Fruit fly (Drosophila melanogaster) whole organism, wandering third instar larva: ENCODE results near the gene mio.

Source experiments
- Abd-B ChIP-seq: fragments of >200 bp; optimal IDR thresholded peaks from 2 replicates; lab custom pipeline; 2017; ENCODE audit warnings: missing biosample characterization, missing genetic modification characterization
- CG32264 ChIP-seq: fragments of 200-800 bp; sonication (Bioruptor generic); optimal IDR thresholded peaks from 2 replicates; lab custom pipeline; 2016; ENCODE audit warnings: missing biosample characterization, missing genetic modification characterization
- CG9705 ChIP-seq: fragments of 200-800 bp; sonication (Bioruptor generic); optimal IDR thresholded peaks from 2 replicates; lab custom pipeline; 2018; ENCODE audit warnings: missing biosample characterization, mild to moderate bottlenecking, missing genetic modification characterization
- CrebA ChIP-seq: fragments of 200-800 bp; sonication (Bioruptor generic); optimal IDR thresholded peaks from 2 replicates; lab custom pipeline; 2016; ENCODE audit warnings: missing biosample characterization, mild to moderate bottlenecking, missing genetic modification characterization, borderline replicate concordance
- Dfd ChIP-seq: fragments of >200 bp; optimal IDR thresholded peaks from 2 replicates; lab custom pipeline; 2017; ENCODE audit warnings: missing biosample characterization, missing genetic modification characterization
- Dif ChIP-seq: fragments of 200-275, 200-300 bp; sonication (Bioruptor generic); optimal IDR thresholded peaks from 2 replicates; lab custom pipeline; 2018; ENCODE audit warnings: missing biosample characterization, missing genetic modification characterization; ENCODE audit not compliant: partially characterized antibody
- GATAd ChIP-seq: sonication (Bioruptor generic); optimal IDR thresholded peaks from 2 replicates; lab custom pipeline; 2016; ENCODE audit warnings: missing biosample characterization, missing genetic modification characterization
- HLH106 ChIP-seq: fragments of 200-800 bp; optimal IDR thresholded peaks from 3 replicates; lab custom pipeline; 2019; ENCODE audit warnings: missing biosample characterization, mild to moderate bottlenecking, missing genetic modification characterization, moderate library complexity
- Hnf4 ChIP-seq: fragments of 200-800 bp; sonication (Bioruptor generic); optimal IDR thresholded peaks from 2 replicates; lab custom pipeline; 2016; ENCODE audit warnings: missing biosample characterization, mild to moderate bottlenecking, missing genetic modification characterization
- Hr78 ChIP-seq: fragments of >200 bp; optimal IDR thresholded peaks from 2 replicates; lab custom pipeline; 2017; ENCODE audit warnings: missing biosample characterization, missing genetic modification characterization
- Hr83 ChIP-seq: fragments of 200-300 bp; sonication (Bioruptor generic); optimal IDR thresholded peaks from 2 replicates; lab custom pipeline; 2016; ENCODE audit warnings: missing biosample characterization, mild to moderate bottlenecking, missing genetic modification characterization, moderate library complexity; ENCODE audit not compliant: poor library complexity, severe bottlenecking
- Jra ChIP-seq: sonication (Bioruptor generic); optimal IDR thresholded peaks from 2 replicates; lab custom pipeline; 2016; ENCODE audit warnings: missing biosample characterization, missing genetic modification characterization
- Mio ChIP-seq: sonication (Bioruptor generic); optimal IDR thresholded peaks from 2 replicates; lab custom pipeline; 2016; ENCODE audit warnings: missing biosample characterization, missing genetic modification characterization
- Myc ChIP-seq: fragments of >200 bp; optimal IDR thresholded peaks from 2 replicates; lab custom pipeline; 2017
- N ChIP-seq: fragments of >200 bp; optimal IDR thresholded peaks from 2 replicates; lab custom pipeline; 2018; ENCODE audit warnings: missing biosample characterization, missing external identifiers, missing genetic modification characterization
- OdsH ChIP-seq: fragments of 200-800 bp; sonication (Bioruptor generic); optimal IDR thresholded peaks from 2 replicates; lab custom pipeline; 2016; ENCODE audit warnings: missing biosample characterization, mild to moderate bottlenecking, missing genetic modification characterization
- Rel ChIP-seq, 2 experiments: fragments of 200-800 bp; sonication (Bioruptor generic) in 1 of 2; optimal IDR thresholded peaks; 2 replicates in 1 of 2; 3 replicates in 1 of 2; lab custom pipeline; 2016 to 2019; ENCODE audit warnings: mild to moderate bottlenecking in 2 of 2, missing biosample characterization in 2 of 2, missing genetic modification characterization in 2 of 2, moderate library complexity in 1 of 2
- Sp1 ChIP-seq: fragments of 200-800 bp; sonication (Bioruptor generic); optimal IDR thresholded peaks from 3 replicates; lab custom pipeline; 2019; ENCODE audit warnings: missing biosample characterization, mild to moderate bottlenecking, missing genetic modification characterization, moderate library complexity
- brk ChIP-seq: fragments of 200-800 bp; sonication (Bioruptor generic); optimal IDR thresholded peaks from 2 replicates; lab custom pipeline; 2016; ENCODE audit warnings: missing biosample characterization, mild to moderate bottlenecking, missing genetic modification characterization
- dl ChIP-seq, 2 experiments: fragments of 175-275, 200-275 bp in 1 of 2; fragments of 200-275 bp in 1 of 2; sonication (Bioruptor generic); optimal IDR thresholded peaks; lab custom pipeline; 2018; ENCODE audit warnings: mild to moderate bottlenecking in 2 of 2, missing biosample characterization in 2 of 2, missing genetic modification characterization in 2 of 2, moderate library complexity in 2 of 2; ENCODE audit not compliant: partially characterized antibody in 2 of 2, insufficient read depth in 1 of 2
- dmrt93B ChIP-seq: fragments of 200-800 bp; sonication (Bioruptor generic); optimal IDR thresholded peaks from 2 replicates; lab custom pipeline; 2018; ENCODE audit warnings: missing biosample characterization, mild to moderate bottlenecking, missing genetic modification characterization
- dsf ChIP-seq: sonication (Bioruptor generic); optimal IDR thresholded peaks from 2 replicates; lab custom pipeline; 2016; ENCODE audit warnings: missing biosample characterization, missing genetic modification characterization, borderline replicate concordance
- foxo ChIP-seq, 2 experiments: fragments of 200-800 bp; sonication (Bioruptor generic); optimal IDR thresholded peaks; 2 replicates in 1 of 2; 3 replicates in 1 of 2; lab custom pipeline; 2016 to 2017; ENCODE audit warnings: missing biosample characterization in 2 of 2, missing genetic modification characterization in 2 of 2
- fru ChIP-seq: fragments of 200-800 bp; sonication (Bioruptor generic); optimal IDR thresholded peaks from 3 replicates; lab custom pipeline; 2016; ENCODE audit warnings: missing biosample characterization, mild to moderate bottlenecking, missing genetic modification characterization
- h ChIP-seq: fragments of 200-800 bp; sonication (Bioruptor generic); optimal IDR thresholded peaks from 3 replicates; lab custom pipeline; 2016; ENCODE audit warnings: missing biosample characterization, mild to moderate bottlenecking, missing genetic modification characterization
- jim ChIP-seq: fragments of 175-275, 200-325 bp; sonication (Bioruptor generic); optimal IDR thresholded peaks from 2 replicates; lab custom pipeline; 2016; ENCODE audit warnings: missing biosample characterization, mild to moderate bottlenecking, missing genetic modification characterization
- lola ChIP-seq: fragments of >200 bp; optimal IDR thresholded peaks from 2 replicates; lab custom pipeline; 2017; ENCODE audit warnings: missing biosample characterization, missing genetic modification characterization
- pan ChIP-seq: fragments of >200 bp; optimal IDR thresholded peaks from 2 replicates; lab custom pipeline; 2017
- psq ChIP-seq: fragments of 200-800 bp; sonication (Bioruptor generic); optimal IDR thresholded peaks from 3 replicates; lab custom pipeline; 2017; ENCODE audit warnings: missing biosample characterization, mild to moderate bottlenecking, missing genetic modification characterization, moderate library complexity
- rgr ChIP-seq: fragments of 200-800 bp; sonication (Bioruptor generic); optimal IDR thresholded peaks from 3 replicates; lab custom pipeline; 2016; ENCODE audit warnings: missing biosample characterization, mild to moderate bottlenecking, missing genetic modification characterization
- sage ChIP-seq: fragments of 200-800 bp; sonication (Bioruptor generic); optimal IDR thresholded peaks from 2 replicates; lab custom pipeline; 2016; ENCODE audit warnings: missing biosample characterization, mild to moderate bottlenecking, missing genetic modification characterization
- sv ChIP-seq: fragments of 200-800 bp; sonication (Bioruptor generic); optimal IDR thresholded peaks from 3 replicates; lab custom pipeline; 2016; ENCODE audit warnings: missing biosample characterization, missing genetic modification characterization
- tai ChIP-seq: sonication (Bioruptor generic); optimal IDR thresholded peaks from 2 replicates; lab custom pipeline; 2016; ENCODE audit warnings: missing biosample characterization, missing genetic modification characterization
- usp ChIP-seq: fragments of >200 bp; optimal IDR thresholded peaks from 2 replicates; lab custom pipeline; 2017; ENCODE audit warnings: missing biosample characterization, missing genetic modification characterization
- woc ChIP-seq: sonication (Bioruptor generic); optimal IDR thresholded peaks from 2 replicates; lab custom pipeline; 2016; ENCODE audit warnings: missing biosample characterization, mild to moderate bottlenecking, missing genetic modification characterization

The mio gene

dm6 chr2L:2196590-2197474 is 20.3 kb upstream of the mio start (continued):
- TF ChIP-seq Hr83 (GFP tag; lab: Kevin White, UChicago) = peak; percentile 93
- TF ChIP-seq, all 38 proteins: peak for 28

- peak; percentile 44 for TF ChIP-seq OdsH (GFP tag; lab: Kevin White, UChicago)
- no peak for TF ChIP-seq Jra (GFP tag; lab: Kevin White, UChicago)
- peak; percentile 7 for TF ChIP-seq HLH106 (tag; lab: Kevin White, UChicago)
- TF ChIP-seq Sp1 = peak; percentile 5
- no peak for TF ChIP-seq Rel (GFP tag; optimal IDR thresholded peaks at IDR 0.05; lab: Kevin White, UChicago)
- TF ChIP-seq Rel (tag; optimal IDR thresholded peaks at IDR 0.05; lab: Kevin White, UChicago) = peak; percentile 65
- peak; percentile 63 for TF ChIP-seq psq (GFP tag; lab: Kevin White, UChicago)
- TF ChIP-seq dl (GFP tag; optimal IDR thresholded peaks at IDR 0.05; lab: Kevin White, UChicago; ENCODE audit: insufficient read depth in 1 of 2, partially characterized antibody in 2 of 2) = peak in 1 of 2 experiments; percentile 49
- peak; percentile 52 for TF ChIP-seq rgr (GFP tag; lab: Kevin White, UChicago)
- no peak for TF ChIP-seq Mio
- TF ChIP-seq dsf (GFP tag; lab: Kevin White, UChicago) = no peak
- no peak for TF ChIP-seq jim (GFP tag; lab: Kevin White, UChicago)
- peak; percentile 49 for TF ChIP-seq Hr83 (GFP tag; lab: Kevin White, UChicago)
- peak in 1 of 2 experiments; percentile 46 for TF ChIP-seq foxo (GFP tag; optimal IDR thresholded peaks at IDR 0.05; lab: Kevin White, UChicago)
- TF ChIP-seq dmrt93B (GFP tag; lab: Kevin White, UChicago) = peak; percentile 8
- TF ChIP-seq brk = no peak
Measured at dm6 chr2L:2197475-2198118, 19.5 kb upstream of the mio start, which contains the start of gene COX7AL2. TSS of gene COX7AL2 (minus strand) at chr2L:2197912.

- TF ChIP-seq dl (GFP tag; optimal IDR thresholded peaks at IDR 0.05; lab: Kevin White, UChicago; ENCODE audit: insufficient read depth in 1 of 2, partially characterized antibody in 2 of 2) (peak in 1 of 2 experiments; percentile 23), h (GFP tag; lab: Kevin White, UChicago) (no peak), Dif (GFP tag; lab: Kevin White, UChicago) (peak; percentile 27)
- TF ChIP-seq, all 38 proteins: peak for 2
Measured at dm6 chr2L:2198119-2198494, 19.0 kb upstream of the mio start.

dm6 chr2L:2198613-2199432 is 18.3 kb upstream of the mio start:
- peak; percentile 95 for TF ChIP-seq dmrt93B (GFP tag; lab: Kevin White, UChicago)
- TF ChIP-seq sage (GFP tag; lab: Kevin White, UChicago) = peak; percentile 96
- peak; percentile 80 for TF ChIP-seq Jra (GFP tag; lab: Kevin White, UChicago)
- no peak for TF ChIP-seq pan (lab: Kevin White, UChicago)
- TF ChIP-seq OdsH (GFP tag; lab: Kevin White, UChicago) = peak; percentile 97
- peak; percentile 65 for TF ChIP-seq sv (GFP tag; lab: Kevin White, UChicago)
- peak; percentile 97 for TF ChIP-seq rgr (GFP tag; lab: Kevin White, UChicago)
- no peak for TF ChIP-seq Dfd
- peak; percentile 87 to 98 for TF ChIP-seq foxo (GFP tag; optimal IDR thresholded peaks at IDR 0.05; lab: Kevin White, UChicago)
- no peak for TF ChIP-seq GATAd (GFP tag; lab: Kevin White, UChicago)
- peak; percentile 80 for TF ChIP-seq dsf (GFP tag; lab: Kevin White, UChicago)
- TF ChIP-seq lola (GFP tag; lab: Kevin White, UChicago) = no peak
- TF ChIP-seq Hnf4 = peak; percentile 95
- TF ChIP-seq woc = peak; percentile 94
- TF ChIP-seq Mio = peak; percentile 78
- TF ChIP-seq CG32264 (GFP tag; lab: Kevin White, UChicago) = peak; percentile 97
- TF ChIP-seq h (GFP tag; lab: Kevin White, UChicago) = peak; percentile 98
- peak; percentile 87 for TF ChIP-seq tai
- TF ChIP-seq CG9705 (GFP tag; lab: Kevin White, UChicago) = peak; percentile 75
- no peak for TF ChIP-seq Abd-B (GFP tag; lab: Kevin White, UChicago)
- peak; percentile 72 to 77 for TF ChIP-seq dl (GFP tag; optimal IDR thresholded peaks at IDR 0.05; lab: Kevin White, UChicago; ENCODE audit: insufficient read depth in 1 of 2, partially characterized antibody in 2 of 2)
- TF ChIP-seq N (GFP tag; lab: Kevin White, UChicago) = no peak
- TF ChIP-seq Dif (GFP tag; lab: Kevin White, UChicago) = peak; percentile 92
- TF ChIP-seq Rel (GFP tag; optimal IDR thresholded peaks at IDR 0.05; lab: Kevin White, UChicago) = peak; percentile 90
- TF ChIP-seq Rel (tag; optimal IDR thresholded peaks at IDR 0.05; lab: Kevin White, UChicago) = peak; percentile 98
- TF ChIP-seq usp = no peak
- peak; percentile 79 for TF ChIP-seq Hr83 (GFP tag; lab: Kevin White, UChicago)
- peak; percentile 90 for TF ChIP-seq CrebA
- TF ChIP-seq psq (GFP tag; lab: Kevin White, UChicago) = peak; percentile 93
- TF ChIP-seq brk = peak; percentile 90
- peak; percentile 98 for TF ChIP-seq fru (GFP tag; lab: Kevin White, UChicago)
- TF ChIP-seq Sp1 = peak; percentile 95
- peak; percentile 3 for TF ChIP-seq Myc (lab: Kevin White, UChicago)
- TF ChIP-seq Hr78 (GFP tag; lab: Kevin White, UChicago) = no peak
